Worm (Caenorhabditis elegans): Measurements from ENCODE around the gene Y45F10D.15.

The Y45F10D.15 gene

DNA sequence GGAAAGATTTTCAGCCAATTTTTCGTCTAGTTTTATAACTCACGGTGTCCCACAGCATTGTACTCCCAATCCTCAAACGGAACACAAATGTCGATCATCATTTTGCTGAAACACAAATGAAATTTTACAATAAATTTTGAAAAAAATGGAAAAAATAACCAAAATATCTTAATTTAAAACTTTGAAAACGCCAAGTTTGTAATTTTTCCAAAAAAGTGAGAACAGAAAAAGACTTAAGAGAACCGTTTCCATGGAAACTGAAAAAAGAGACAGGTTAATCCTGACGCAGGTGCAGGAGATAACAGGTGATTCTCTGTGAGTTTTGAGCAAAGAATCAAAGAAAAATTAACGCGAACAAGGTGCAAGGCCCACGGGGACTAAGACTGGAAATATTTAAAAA is at the start of gene Y45F10D.15:
Gene Y45F10D.15 (minus strand): TSS at position 101 of the 400 bp plus-strand sequence.
- TF ChIP-seq flt-1 (GFP tag; IDR thresholded peaks at IDR 0.05) = no peak
- TF ChIP-seq med-1 (GFP tag; optimal IDR thresholded peaks at IDR 0.05; ENCODE audit: insufficient read depth) = no peak
- no peak for TF ChIP-seq ztf-29 (GFP tag; IDR thresholded peaks at IDR 0.05)
- TF ChIP-seq T22C8.4 (GFP tag; IDR thresholded peaks at IDR 0.05) = no peak
- TF ChIP-seq klf-2 (GFP tag; conservative IDR thresholded peaks at IDR 0.05) = no peak
- no peak for TF ChIP-seq tab-1 (GFP tag; IDR thresholded peaks at IDR 0.05)
- TF ChIP-seq cog-1 (tag; optimal IDR thresholded peaks at IDR 0.05) = no peak
- no peak for TF ChIP-seq ref-1 (GFP tag; conservative IDR thresholded peaks at IDR 0.05)
- no peak for TF ChIP-seq ztf-23 (GFP tag; IDR thresholded peaks at IDR 0.05)

DNA sequence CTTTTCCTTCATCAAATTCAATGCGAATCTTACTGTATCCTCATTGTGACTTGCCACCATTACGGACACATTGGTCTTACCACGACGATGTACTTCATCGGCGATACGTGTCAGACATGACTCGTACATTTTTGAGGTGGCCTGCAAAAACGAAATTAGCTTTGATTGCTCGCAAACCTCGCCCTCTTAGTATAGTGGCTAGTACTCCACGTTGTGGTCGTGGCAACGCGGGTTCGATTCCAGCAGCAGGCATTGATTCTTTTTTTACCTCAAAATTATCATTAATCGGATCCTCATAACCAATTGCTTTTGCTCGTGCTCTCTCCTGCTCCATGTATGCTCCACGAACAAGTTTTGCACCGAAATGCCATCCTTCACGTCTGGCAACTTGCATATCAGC is 49.3 kb upstream of the Y45F10D.15 start:
- no peak for TF ChIP-seq ztf-29 (GFP tag; IDR thresholded peaks at IDR 0.05)
- TF ChIP-seq ref-1 (GFP tag; conservative IDR thresholded peaks at IDR 0.05) = no peak
- TF ChIP-seq med-1 (GFP tag; optimal IDR thresholded peaks at IDR 0.05; ENCODE audit: insufficient read depth) = no peak
- no peak for TF ChIP-seq ztf-23 (GFP tag; IDR thresholded peaks at IDR 0.05)
- TF ChIP-seq klf-2 (GFP tag; conservative IDR thresholded peaks at IDR 0.05) = no peak
- TF ChIP-seq cog-1 (tag; optimal IDR thresholded peaks at IDR 0.05) = no peak

- TF ChIP-seq ztf-29 (GFP tag; IDR thresholded peaks at IDR 0.05) = no peak
- no peak for TF ChIP-seq T22C8.4 (GFP tag; IDR thresholded peaks at IDR 0.05)
- TF ChIP-seq klf-2 (GFP tag; conservative IDR thresholded peaks at IDR 0.05) = no peak
- no peak for TF ChIP-seq ztf-23 (GFP tag; IDR thresholded peaks at IDR 0.05)
- TF ChIP-seq flt-1 (GFP tag; IDR thresholded peaks at IDR 0.05) = no peak
- no peak for TF ChIP-seq ref-1 (GFP tag; conservative IDR thresholded peaks at IDR 0.05)
- TF ChIP-seq tab-1 (GFP tag; IDR thresholded peaks at IDR 0.05) = no peak
- no peak for TF ChIP-seq cog-1 (tag; optimal IDR thresholded peaks at IDR 0.05)
These were observed 46.0 kb upstream of the Y45F10D.15 start, which contains the start of gene B0513.90 for ce11 chrIV:13866754-13867153. TSS of gene B0513.90 (plus strand) at chrIV:13867054.

DNA sequence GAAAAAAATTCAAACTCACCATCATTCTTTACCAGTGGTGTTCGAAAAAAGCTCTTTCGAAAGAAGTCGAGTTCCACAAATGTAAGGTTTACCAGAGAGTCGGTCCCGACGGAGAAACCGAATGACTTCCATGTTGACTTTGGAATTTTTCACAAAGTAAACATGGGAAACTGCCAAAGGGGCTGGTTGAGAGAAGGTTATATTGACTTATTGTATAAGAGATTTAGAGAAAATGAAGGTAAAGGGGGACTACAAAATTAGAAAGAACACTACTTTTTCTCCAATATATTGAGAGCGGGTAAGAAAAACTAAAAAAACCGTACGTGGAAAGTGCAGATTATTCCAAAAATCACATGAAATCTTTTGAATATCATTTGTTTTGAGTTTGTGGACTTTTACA is 44.4 kb upstream of the Y45F10D.15 start, which contains the start of gene vamp-8:
Gene vamp-8 (minus strand): TSS at position 25 of the 400 bp plus-strand sequence.
- TF ChIP-seq tab-1 (GFP tag; IDR thresholded peaks at IDR 0.05) (no peak), ztf-29 (GFP tag; IDR thresholded peaks at IDR 0.05) (no peak), T22C8.4 (GFP tag; IDR thresholded peaks at IDR 0.05) (no peak), klf-2 (GFP tag; conservative IDR thresholded peaks at IDR 0.05) (no peak), ztf-23 (GFP tag; IDR thresholded peaks at IDR 0.05) (no peak), ref-1 (GFP tag; conservative IDR thresholded peaks at IDR 0.05) (no peak), flt-1 (GFP tag; IDR thresholded peaks at IDR 0.05) (no peak), cog-1 (tag; optimal IDR thresholded peaks at IDR 0.05) (no peak), med-1 (GFP tag; optimal IDR thresholded peaks at IDR 0.05; ENCODE audit: insufficient read depth) (no peak)

ce11 chrIV:13860459-13860858 is 39.7 kb upstream of the Y45F10D.15 start:
- no peak for TF ChIP-seq ztf-23 (GFP tag; IDR thresholded peaks at IDR 0.05)
- TF ChIP-seq ztf-29 (GFP tag; IDR thresholded peaks at IDR 0.05) = no peak

- no peak for TF ChIP-seq ref-1 (GFP tag; conservative IDR thresholded peaks at IDR 0.05)
- no peak for TF ChIP-seq T22C8.4 (GFP tag; IDR thresholded peaks at IDR 0.05)
- no peak for TF ChIP-seq ztf-23 (GFP tag; IDR thresholded peaks at IDR 0.05)
- no peak for TF ChIP-seq med-1 (GFP tag; optimal IDR thresholded peaks at IDR 0.05; ENCODE audit: insufficient read depth)
- TF ChIP-seq klf-2 (GFP tag; conservative IDR thresholded peaks at IDR 0.05) = no peak
- TF ChIP-seq tab-1 (GFP tag; IDR thresholded peaks at IDR 0.05) = no peak
- no peak for TF ChIP-seq ztf-29 (GFP tag; IDR thresholded peaks at IDR 0.05)
- no peak for TF ChIP-seq cog-1 (tag; optimal IDR thresholded peaks at IDR 0.05)
- TF ChIP-seq flt-1 (GFP tag; IDR thresholded peaks at IDR 0.05) = no peak
These were observed 17.5 kb upstream of the Y45F10D.15 start for ce11 chrIV:13838296-13838695.

DNA sequence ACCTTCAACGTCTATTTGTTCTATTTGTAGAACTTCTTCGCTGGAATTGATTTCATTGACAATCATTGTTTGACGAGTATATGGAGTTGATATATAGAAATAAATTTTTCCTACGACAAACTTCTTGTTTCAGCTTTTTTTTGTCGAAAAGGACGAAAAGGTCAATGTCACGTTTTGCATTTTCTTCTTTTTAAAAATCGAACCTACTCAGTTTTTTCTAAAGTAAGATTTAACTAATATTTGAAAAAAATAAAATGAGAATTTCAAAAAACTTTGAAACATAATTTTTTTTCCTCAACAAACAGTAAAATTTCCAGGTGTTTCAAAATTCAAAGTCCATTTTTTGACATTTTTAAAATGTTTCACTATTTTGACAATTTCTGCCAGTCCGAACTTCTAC is 15.5 kb upstream of the Y45F10D.15 start, which contains the start of gene H08M01.1:
Gene H08M01.1 (minus strand): TSS at position 101 of the 400 bp plus-strand sequence.
- TF ChIP-seq T22C8.4 (GFP tag; IDR thresholded peaks at IDR 0.05) (no peak), ztf-23 (GFP tag; IDR thresholded peaks at IDR 0.05) (no peak), tab-1 (GFP tag; IDR thresholded peaks at IDR 0.05) (no peak), flt-1 (GFP tag; IDR thresholded peaks at IDR 0.05) (no peak), ztf-29 (GFP tag; IDR thresholded peaks at IDR 0.05) (no peak), ref-1 (GFP tag; conservative IDR thresholded peaks at IDR 0.05) (no peak), cog-1 (tag; optimal IDR thresholded peaks at IDR 0.05) (no peak), med-1 (GFP tag; optimal IDR thresholded peaks at IDR 0.05; ENCODE audit: insufficient read depth) (no peak), klf-2 (GFP tag; conservative IDR thresholded peaks at IDR 0.05) (no peak)

- TF ChIP-seq med-1 (GFP tag; optimal IDR thresholded peaks at IDR 0.05; ENCODE audit: insufficient read depth) (no peak), cog-1 (tag; optimal IDR thresholded peaks at IDR 0.05) (no peak), ref-1 (GFP tag; conservative IDR thresholded peaks at IDR 0.05) (no peak), tab-1 (GFP tag; IDR thresholded peaks at IDR 0.05) (no peak), klf-2 (GFP tag; conservative IDR thresholded peaks at IDR 0.05) (no peak), ztf-29 (GFP tag; IDR thresholded peaks at IDR 0.05) (no peak), ztf-23 (GFP tag; IDR thresholded peaks at IDR 0.05) (no peak), flt-1 (GFP tag; IDR thresholded peaks at IDR 0.05) (no peak), T22C8.4 (GFP tag; IDR thresholded peaks at IDR 0.05) (no peak)
These were observed 13.8 kb upstream of the Y45F10D.15 start for ce11 chrIV:13834394-13835129.

DNA sequence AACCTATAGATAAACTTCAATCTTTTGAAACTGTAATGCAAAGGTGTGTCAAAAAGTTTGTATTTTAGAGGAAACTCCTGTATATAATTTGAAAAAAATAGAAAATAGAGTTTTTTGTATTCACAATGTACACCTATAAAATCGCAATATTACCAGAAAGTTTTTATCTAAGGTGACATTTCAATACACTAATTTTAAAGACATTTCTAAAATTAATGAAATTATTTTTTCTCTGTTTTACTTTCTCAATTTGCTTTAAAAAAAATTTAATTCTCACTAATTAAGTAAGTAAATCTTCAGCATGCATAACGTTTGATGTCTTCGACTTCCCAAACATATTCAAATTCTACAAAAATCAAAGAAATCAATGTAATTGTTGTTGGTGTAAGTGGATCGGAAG is 6.8 kb upstream of the Y45F10D.15 start, which contains the start of gene rga-5:
Gene rga-5 (plus strand): TSS at position 301 of the 400 bp plus-strand sequence.
- TF ChIP-seq ztf-29 (GFP tag; IDR thresholded peaks at IDR 0.05) (no peak), tab-1 (GFP tag; IDR thresholded peaks at IDR 0.05) (no peak), med-1 (GFP tag; optimal IDR thresholded peaks at IDR 0.05; ENCODE audit: insufficient read depth) (no peak), flt-1 (GFP tag; IDR thresholded peaks at IDR 0.05) (no peak), ztf-23 (GFP tag; IDR thresholded peaks at IDR 0.05) (no peak), klf-2 (GFP tag; conservative IDR thresholded peaks at IDR 0.05) (no peak), cog-1 (tag; optimal IDR thresholded peaks at IDR 0.05) (no peak), T22C8.4 (GFP tag; IDR thresholded peaks at IDR 0.05) (no peak), ref-1 (GFP tag; conservative IDR thresholded peaks at IDR 0.05) (no peak)

All from whole organism, midembryonic.